Fruit fly (Drosophila melanogaster): ENCODE data around the gene CG2217.

Gene CG2217

dm6 chr3R:30422871-30423270 is at the start of gene CG2217, which contains the start of gene CG42740:
TSS of gene CG2217 (minus strand) at chr3R:30422971.
TSS of gene CG42740 (minus strand) at chr3R:30422971.
- TF ChIP-seq CG12768 (GFP tag; optimal IDR thresholded peaks at IDR 0.05), result no peak
- TF ChIP-seq Hr96 (GFP tag; optimal IDR thresholded peaks at IDR 0.05), result no peak
- TF ChIP-seq CG1620 (GFP tag; optimal IDR thresholded peaks at IDR 0.05), result no peak
- TF ChIP-seq cnc (optimal IDR thresholded peaks at IDR 0.05), result no peak
- TF ChIP-seq tj (GFP tag; optimal IDR thresholded peaks at IDR 0.05), result no peak
- TF ChIP-seq pad (GFP tag; optimal IDR thresholded peaks at IDR 0.05), result no peak
- TF ChIP-seq CG5204 (GFP tag; optimal IDR thresholded peaks at IDR 0.05), result no peak

- TF ChIP-seq cic (GFP tag; optimal IDR thresholded peaks at IDR 0.05) (no peak), CG1620 (GFP tag; optimal IDR thresholded peaks at IDR 0.05) (no peak)
These were observed 49.6 kb upstream of the CG2217 start for dm6 chr3R:30472331-30472730.

dm6 chr3R:30470690-30471089 is 47.9 kb upstream of the CG2217 start:
- TF ChIP-seq pad (GFP tag; optimal IDR thresholded peaks at IDR 0.05) (no peak), Mnt (GFP tag; optimal IDR thresholded peaks at IDR 0.05) (no peak), kay (GFP tag; ENCODE audit: borderline replicate concordance) (no peak), ovo (GFP tag; optimal IDR thresholded peaks at IDR 0.05) (no peak), Clk (GFP tag; optimal IDR thresholded peaks at IDR 0.05) (no peak), tj (GFP tag; optimal IDR thresholded peaks at IDR 0.05) (peak; percentile 99)

- TF ChIP-seq toe (GFP tag; optimal IDR thresholded peaks at IDR 0.05), result no peak
These were observed 44.3 kb upstream of the CG2217 start for dm6 chr3R:30467062-30467461.

dm6 chr3R:30466515-30466914 is 43.7 kb upstream of the CG2217 start:
- TF ChIP-seq cic (GFP tag; optimal IDR thresholded peaks at IDR 0.05) (peak; percentile 76), cnc (optimal IDR thresholded peaks at IDR 0.05) (no peak), CG12768 (GFP tag; optimal IDR thresholded peaks at IDR 0.05) (peak; percentile 54), pad (GFP tag; optimal IDR thresholded peaks at IDR 0.05) (no peak), Hr96 (GFP tag; optimal IDR thresholded peaks at IDR 0.05) (no peak), Crg-1 (GFP tag; optimal IDR thresholded peaks at IDR 0.05) (no peak), Mnt (GFP tag; optimal IDR thresholded peaks at IDR 0.05) (peak; percentile 14), toe (GFP tag; optimal IDR thresholded peaks at IDR 0.05) (no peak)

- TF ChIP-seq CG12768 (GFP tag; optimal IDR thresholded peaks at IDR 0.05), result no peak
- no peak for TF ChIP-seq CG5204 (GFP tag; optimal IDR thresholded peaks at IDR 0.05)
- peak; percentile 7 for TF ChIP-seq CG11617 (GFP tag; optimal IDR thresholded peaks at IDR 0.05)
- TF ChIP-seq CG7045 (GFP tag; optimal IDR thresholded peaks at IDR 0.05), result no peak
- TF ChIP-seq cic (GFP tag; optimal IDR thresholded peaks at IDR 0.05), result no peak
- TF ChIP-seq Hr96 (GFP tag; optimal IDR thresholded peaks at IDR 0.05), result no peak
- TF ChIP-seq tj (GFP tag; optimal IDR thresholded peaks at IDR 0.05), result peak; percentile 30
- TF ChIP-seq CG33017 (tag; optimal IDR thresholded peaks at IDR 0.05), result no peak
- no peak for TF ChIP-seq cnc (optimal IDR thresholded peaks at IDR 0.05)
- no peak for TF ChIP-seq pad (GFP tag; optimal IDR thresholded peaks at IDR 0.05)
- no peak for TF ChIP-seq CG1620 (GFP tag; optimal IDR thresholded peaks at IDR 0.05)
- no peak for TF ChIP-seq toe (GFP tag; optimal IDR thresholded peaks at IDR 0.05)
- TF ChIP-seq Crg-1 (GFP tag; optimal IDR thresholded peaks at IDR 0.05), result no peak
- TF ChIP-seq CG14711 (tag; optimal IDR thresholded peaks at IDR 0.05), result no peak
- TF ChIP-seq ovo (GFP tag; optimal IDR thresholded peaks at IDR 0.05), result no peak
- TF ChIP-seq Mnt (GFP tag; optimal IDR thresholded peaks at IDR 0.05), result peak; percentile 11
- peak; percentile 18 for TF ChIP-seq bab1 (GFP tag; optimal IDR thresholded peaks at IDR 0.05)
- TF ChIP-seq Clk (GFP tag; optimal IDR thresholded peaks at IDR 0.05), result no peak
- TF ChIP-seq kay (GFP tag; ENCODE audit: borderline replicate concordance), result peak; percentile 74
- no peak for TF ChIP-seq CG7101 (tag; optimal IDR thresholded peaks at IDR 0.05)
These were observed 43.2 kb upstream of the CG2217 start, which contains the start of gene PH4alphaEFB for dm6 chr3R:30465775-30466494. TSS of gene PH4alphaEFB (plus strand) at chr3R:30466050.

dm6 chr3R:30464244-30464643 is 41.5 kb upstream of the CG2217 start:
- TF ChIP-seq Hr96 (GFP tag; optimal IDR thresholded peaks at IDR 0.05) (no peak), cnc (optimal IDR thresholded peaks at IDR 0.05) (no peak), tj (GFP tag; optimal IDR thresholded peaks at IDR 0.05) (no peak), CG12768 (GFP tag; optimal IDR thresholded peaks at IDR 0.05) (no peak), ovo (GFP tag; optimal IDR thresholded peaks at IDR 0.05) (no peak), CG14711 (tag; optimal IDR thresholded peaks at IDR 0.05) (no peak)
